Worm (Caenorhabditis elegans) whole organism, L2 larva: Measurements from ENCODE around the gene K01D12.8.
A peak's percentile ranks its signal among the peaks of the same experiment; 100 is the strongest.

Experiments used
- C34F6.9 ChIP-seq: fragments of 150-350 bp; optimal IDR thresholded peaks from 2 replicates; lab custom pipeline; 2014; ENCODE audit warnings: missing biosample characterization, missing genetic modification characterization
- F13H6.1 ChIP-seq: sonication (generic microtip); optimal IDR thresholded peaks from 2 replicates; lab custom pipeline; 2016; ENCODE audit warnings: missing genetic modification characterization, missing compliant biosample characterization
- ZK546.5 ChIP-seq: sonication (generic microtip); optimal IDR thresholded peaks from 2 replicates; lab custom pipeline; 2017; ENCODE audit warnings: missing biosample characterization, missing genetic modification characterization
- alr-1 ChIP-seq: fragments of 150-350 bp; optimal IDR thresholded peaks from 2 replicates; lab custom pipeline; 2014; ENCODE audit warnings: missing biosample characterization, missing genetic modification characterization
- aly-2 ChIP-seq: fragments of 150-350 bp; optimal IDR thresholded peaks from 2 replicates; lab custom pipeline; 2014; ENCODE audit warnings: missing biosample characterization, missing genetic modification characterization
- ama-1 ChIP-seq: fragments of 150-350 bp; optimal IDR thresholded peaks from 2 replicates; lab custom pipeline; 2018; ENCODE audit warnings: inconsistent platforms
- blmp-1 ChIP-seq: sonication (generic microtip); optimal IDR thresholded peaks from 2 replicates; lab custom pipeline; 2017; ENCODE audit warnings: missing genetic modification characterization, mild to moderate bottlenecking, missing compliant biosample characterization, antibody characterized with exemption, moderate library complexity; ENCODE audit not compliant: insufficient read depth
- ceh-16 ChIP-seq: fragments of 150-350 bp; optimal IDR thresholded peaks from 2 replicates; lab custom pipeline; 2014; ENCODE audit warnings: missing biosample characterization, missing genetic modification characterization
- egl-27 ChIP-seq: sonication (generic microtip); optimal IDR thresholded peaks from 3 replicates; lab custom pipeline; 2017; ENCODE audit warnings: missing biosample characterization, missing genetic modification reagents, missing genetic modification characterization
- elt-1 ChIP-seq: fragments of 150-350 bp; optimal IDR thresholded peaks from 2 replicates; lab custom pipeline; 2014; ENCODE audit warnings: missing biosample characterization, missing genetic modification characterization
- fos-1 ChIP-seq: fragments of 150-350 bp; optimal IDR thresholded peaks from 2 replicates; lab custom pipeline; 2014; ENCODE audit warnings: missing biosample characterization, missing genetic modification characterization
- gmeb-1 ChIP-seq: fragments of 150-350 bp; optimal IDR thresholded peaks from 2 replicates; lab custom pipeline; 2014; ENCODE audit warnings: missing biosample characterization, missing genetic modification characterization
- lin-39 ChIP-seq: fragments of 150-350 bp; optimal IDR thresholded peaks from 2 replicates; lab custom pipeline; 2014; ENCODE audit warnings: missing biosample characterization, missing genetic modification reagents, missing genetic modification characterization
- lsy-2 ChIP-seq, 2 experiments: fragments of 150-350 bp in 1 of 2; sonication (generic microtip) in 1 of 2; optimal IDR thresholded peaks; 2 replicates each; lab custom pipeline; 2014 to 2017; ENCODE audit warnings: missing biosample characterization in 2 of 2, missing genetic modification characterization in 2 of 2
- mab-5 ChIP-seq: fragments of 150-350 bp; optimal IDR thresholded peaks from 2 replicates; lab custom pipeline; 2014; ENCODE audit warnings: missing biosample characterization, missing genetic modification characterization
- mbf-1 ChIP-seq: sonication (generic microtip); optimal IDR thresholded peaks from 2 replicates; lab custom pipeline; 2017; ENCODE audit warnings: missing biosample characterization, missing genetic modification characterization
- mdl-1 ChIP-seq, 2 experiments: fragments of 150-350 bp in 1 of 2; sonication (generic microtip) in 1 of 2; optimal IDR thresholded peaks; 2 replicates each; lab custom pipeline; 2017; ENCODE audit warnings: missing biosample characterization in 2 of 2, missing genetic modification characterization in 2 of 2
- nhr-10 ChIP-seq: sonication (generic microtip); optimal IDR thresholded peaks from 2 replicates; lab custom pipeline; 2017; ENCODE audit warnings: missing biosample characterization, missing genetic modification characterization
- nhr-11 ChIP-seq: fragments of 150-350 bp; optimal IDR thresholded peaks from 2 replicates; lab custom pipeline; 2014; ENCODE audit warnings: missing biosample characterization, missing genetic modification characterization
- nhr-12 ChIP-seq: fragments of 150-350 bp; optimal IDR thresholded peaks from 2 replicates; lab custom pipeline; 2014; ENCODE audit warnings: missing biosample characterization, missing genetic modification characterization
- nhr-129 ChIP-seq: fragments of 150-350 bp; optimal IDR thresholded peaks from 2 replicates; lab custom pipeline; 2014; ENCODE audit warnings: missing biosample characterization, missing genetic modification characterization
- nhr-21 ChIP-seq: fragments of 150-350 bp; optimal IDR thresholded peaks from 2 replicates; lab custom pipeline; 2014; ENCODE audit warnings: missing biosample characterization, missing genetic modification characterization
- nhr-23 ChIP-seq: fragments of 150-350 bp; optimal IDR thresholded peaks from 2 replicates; lab custom pipeline; 2014; ENCODE audit warnings: missing biosample characterization, missing genetic modification reagents, missing genetic modification characterization
- nhr-237 ChIP-seq: fragments of 150-350 bp; optimal IDR thresholded peaks from 2 replicates; lab custom pipeline; 2014; ENCODE audit warnings: missing biosample characterization, missing genetic modification characterization
- nhr-25 ChIP-seq: fragments of 150-350 bp; sonication (generic microtip); optimal IDR thresholded peaks from 3 replicates; lab custom pipeline; 2014; ENCODE audit warnings: missing biosample characterization, missing genetic modification characterization
- nhr-6 ChIP-seq: fragments of 150-350 bp; optimal IDR thresholded peaks from 2 replicates; lab custom pipeline; 2014; ENCODE audit warnings: missing biosample characterization, missing genetic modification characterization
- nhr-77 ChIP-seq: fragments of 150-350 bp; optimal IDR thresholded peaks from 2 replicates; lab custom pipeline; 2014; ENCODE audit warnings: missing biosample characterization, missing genetic modification characterization
- sem-4 ChIP-seq: fragments of 150-350 bp; optimal IDR thresholded peaks from 2 replicates; lab custom pipeline; 2014; ENCODE audit warnings: missing biosample characterization, missing genetic modification reagents, missing genetic modification characterization
- skn-1 ChIP-seq: sonication (generic microtip); optimal IDR thresholded peaks from 2 replicates; lab custom pipeline; 2017; ENCODE audit warnings: missing biosample characterization, missing genetic modification characterization
- sma-3 ChIP-seq: sonication (generic microtip); optimal IDR thresholded peaks from 2 replicates; lab custom pipeline; 2016; ENCODE audit warnings: missing genetic modification reagents, missing genetic modification characterization, missing compliant biosample characterization
- sma-9 ChIP-seq, 2 experiments: fragments of 150-350 bp in 1 of 2; sonication (generic microtip) in 1 of 2; optimal IDR thresholded peaks; 2 replicates each; lab custom pipeline; 2014 to 2016; ENCODE audit warnings: missing genetic modification characterization in 2 of 2, mild to moderate bottlenecking in 1 of 2, missing biosample characterization in 1 of 2, missing compliant biosample characterization in 1 of 2, missing genetic modification reagents in 1 of 2, moderate library complexity in 1 of 2
- snpc-4 ChIP-seq: fragments of 150-350 bp; optimal IDR thresholded peaks from 2 replicates; lab custom pipeline; 2014; ENCODE audit warnings: missing biosample characterization, missing genetic modification characterization
- unc-39 ChIP-seq: fragments of 150-350 bp; optimal IDR thresholded peaks from 2 replicates; lab custom pipeline; 2014; ENCODE audit warnings: missing biosample characterization, missing genetic modification characterization
- unc-62 ChIP-seq: fragments of 150-350 bp; optimal IDR thresholded peaks from 2 replicates; lab custom pipeline; 2014; ENCODE audit warnings: missing biosample characterization, missing genetic modification reagents, missing genetic modification characterization
- zag-1 ChIP-seq: fragments of 150-350 bp; optimal IDR thresholded peaks from 2 replicates; lab custom pipeline; 2014; ENCODE audit warnings: missing biosample characterization, missing genetic modification characterization
- ztf-1 ChIP-seq: fragments of 200-800 bp; sonication (Bioruptor generic); conservative IDR thresholded peaks from 2 replicates; pipeline ENCODE4 v1.3.6; 2022; ENCODE audit warnings: missing genetic modification characterization, missing compliant biosample characterization
- ztf-11 ChIP-seq: sonication (generic microtip); optimal IDR thresholded peaks from 2 replicates; lab custom pipeline; 2017; ENCODE audit warnings: missing biosample characterization, missing genetic modification characterization
- ztf-4 ChIP-seq: fragments of 150-350 bp; optimal IDR thresholded peaks from 2 replicates; lab custom pipeline; 2014; ENCODE audit warnings: missing biosample characterization, missing genetic modification characterization

The K01D12.8 gene

ce11 chrV:12410416-12411001 lies 8.1 kb downstream of the K01D12.8 start, which contains the start of gene hrg-2 (continued):
- TF ChIP-seq nhr-6 (tag; lab: Kevin White, UChicago) (no peak), lsy-2 (tag; optimal IDR thresholded peaks at IDR 0.05; lab: Kevin White, UChicago) (peak in 1 of 2 experiments; percentile 12), nhr-12 (tag; lab: Kevin White, UChicago) (no peak), nhr-129 (tag; lab: Kevin White, UChicago) (peak; percentile 96), mdl-1 (tag; optimal IDR thresholded peaks at IDR 0.05; lab: Kevin White, UChicago) (no peak)

ce11 chrV:12411909-12412308 lies 9.5 kb downstream of the K01D12.8 start, which contains the start of gene cdr-7:
TSS of gene cdr-7 (minus strand) at chrV:12412113.
- TF ChIP-seq unc-39 (tag; lab: Kevin White, UChicago), result no peak
- TF ChIP-seq snpc-4, result no peak
- TF ChIP-seq nhr-21 (tag; lab: Kevin White, UChicago), result no peak
- peak; percentile 42 for TF ChIP-seq sma-9 (GFP tag; optimal IDR thresholded peaks at IDR 0.05; lab: Kevin White, UChicago)
- no peak for TF ChIP-seq sma-9 (tag; optimal IDR thresholded peaks at IDR 0.05; lab: Kevin White, UChicago)
- TF ChIP-seq nhr-25 (tag; lab: Kevin White, UChicago), result peak; percentile 12
- TF ChIP-seq blmp-1 (tag; lab: Kevin White, UChicago), result peak; percentile 13
- no peak for TF ChIP-seq nhr-11 (tag; lab: Kevin White, UChicago)

ce11 chrV:12412321-12412720 lies 9.9 kb downstream of the K01D12.8 start:
- TF ChIP-seq nhr-21 (tag; lab: Kevin White, UChicago), result no peak
- TF ChIP-seq, all 48 proteins: peak for 0

- TF ChIP-seq ztf-11 (no peak), ama-1 (lab: Kevin White, UChicago) (no peak), ZK546.5 (tag; lab: Kevin White, UChicago) (no peak), elt-1 (tag; lab: Kevin White, UChicago) (no peak), nhr-12 (tag; lab: Kevin White, UChicago) (no peak), zag-1 (tag; lab: Kevin White, UChicago) (no peak), aly-2 (tag; lab: Kevin White, UChicago) (no peak), egl-27 (tag; lab: Kevin White, UChicago) (no peak), ztf-4 (tag; lab: Kevin White, UChicago) (no peak), sma-3 (no peak), mbf-1 (tag; lab: Kevin White, UChicago) (no peak), ztf-1 (GFP tag; lab: Robert Waterston, UW) (no peak), alr-1 (tag; lab: Kevin White, UChicago) (no peak), skn-1 (tag; lab: Kevin White, UChicago) (no peak), mdl-1 (tag; optimal IDR thresholded peaks at IDR 0.05; lab: Kevin White, UChicago) (no peak), F13H6.1 (tag; lab: Kevin White, UChicago) (peak; percentile 18), nhr-23 (tag; lab: Kevin White, UChicago) (no peak), lin-39 (tag; lab: Kevin White, UChicago) (no peak), sem-4 (tag; lab: Kevin White, UChicago) (no peak), lsy-2 (tag; optimal IDR thresholded peaks at IDR 0.05; lab: Kevin White, UChicago) (peak in 1 of 2 experiments; percentile 3), sma-9 (GFP tag; optimal IDR thresholded peaks at IDR 0.05; lab: Kevin White, UChicago) (peak; percentile 65), sma-9 (tag; optimal IDR thresholded peaks at IDR 0.05; lab: Kevin White, UChicago) (no peak), nhr-10 (tag; lab: Kevin White, UChicago) (no peak), fos-1 (tag; lab: Kevin White, UChicago) (peak; percentile 30), mab-5 (no peak), nhr-129 (tag; lab: Kevin White, UChicago) (no peak), nhr-77 (tag; lab: Kevin White, UChicago) (no peak), ceh-16 (tag; lab: Kevin White, UChicago) (no peak), C34F6.9 (tag; lab: Kevin White, UChicago) (peak; percentile 32), blmp-1 (tag; lab: Kevin White, UChicago) (no peak), unc-62 (no peak), snpc-4 (no peak), gmeb-1 (tag; lab: Kevin White, UChicago) (no peak), nhr-237 (no peak)
Measured at ce11 chrV:12413651-12414114, 11.2 kb downstream of the K01D12.8 start, which contains the start of gene cdr-6. TSS of gene cdr-6 (minus strand) at chrV:12413701.
